Fruit fly (Drosophila melanogaster) whole organism, prepupa: Measurements from ENCODE around the gene CG31636.

ENCODE experiments used
- Blimp-1 ChIP-seq: fragments of 200-800 bp; sonication (Bioruptor generic); optimal IDR thresholded peaks from 3 replicates; lab custom pipeline; 2017; ENCODE audit warnings: missing biosample characterization, missing genetic modification characterization, mild to moderate bottlenecking, moderate library complexity, missing genetic modification reagents
- CG10631 ChIP-seq: fragments of 200-800 bp; sonication (Bioruptor generic); optimal IDR thresholded peaks from 2 replicates; lab custom pipeline; 2016; ENCODE audit warnings: missing biosample characterization, missing genetic modification characterization
- CG10669 ChIP-seq: fragments of 200-800 bp; sonication (Bioruptor generic); optimal IDR thresholded peaks from 3 replicates; lab custom pipeline; 2018; ENCODE audit warnings: missing biosample characterization, mild to moderate bottlenecking, missing genetic modification characterization, moderate library complexity
- CG11762 ChIP-seq: fragments of 200-800 bp; sonication (Bioruptor generic); optimal IDR thresholded peaks from 3 replicates; lab custom pipeline; 2016; ENCODE audit warnings: missing biosample characterization, missing genetic modification characterization; ENCODE audit not compliant: insufficient read depth
- CG11902 ChIP-seq: fragments of 200-800 bp; sonication (Bioruptor generic); optimal IDR thresholded peaks from 3 replicates; lab custom pipeline; 2016; ENCODE audit warnings: missing biosample characterization, missing genetic modification characterization
- CG1621 ChIP-seq: fragments of 200-800 bp; sonication (Bioruptor generic); optimal IDR thresholded peaks from 3 replicates; lab custom pipeline; 2018; ENCODE audit warnings: missing biosample characterization, mild to moderate bottlenecking, missing genetic modification characterization
- CG16779 ChIP-seq: fragments of 200-800 bp; sonication (Bioruptor generic); optimal IDR thresholded peaks from 3 replicates; lab custom pipeline; 2017; ENCODE audit warnings: missing biosample characterization, mild to moderate bottlenecking, missing genetic modification characterization
- CG3032 ChIP-seq: fragments of 200-800 bp; optimal IDR thresholded peaks from 2 replicates; lab custom pipeline; 2019; ENCODE audit warnings: missing biosample characterization, mild to moderate bottlenecking, missing genetic modification characterization, moderate library complexity
- CG31627 ChIP-seq: fragments of 200-800 bp; sonication (Bioruptor generic); optimal IDR thresholded peaks from 3 replicates; lab custom pipeline; 2016; ENCODE audit warnings: missing biosample characterization, missing genetic modification characterization
- CG32006 ChIP-seq: fragments of 200-800 bp; sonication (Bioruptor generic); optimal IDR thresholded peaks from 3 replicates; lab custom pipeline; 2017; ENCODE audit warnings: missing biosample characterization, mild to moderate bottlenecking, missing genetic modification characterization
- CG34406 ChIP-seq: fragments of 200-800 bp; sonication (Bioruptor generic); optimal IDR thresholded peaks from 3 replicates; lab custom pipeline; 2016; ENCODE audit warnings: missing biosample characterization, missing genetic modification characterization
- CG3919 ChIP-seq: fragments of 200-800 bp; sonication (Bioruptor generic); optimal IDR thresholded peaks from 3 replicates; lab custom pipeline; 2016; ENCODE audit warnings: missing biosample characterization, missing genetic modification characterization
- CG4318 ChIP-seq: fragments of 200-800 bp; sonication (Bioruptor generic); optimal IDR thresholded peaks from 3 replicates; lab custom pipeline; 2017; ENCODE audit warnings: missing biosample characterization, mild to moderate bottlenecking, missing genetic modification characterization
- CG6163 ChIP-seq: fragments of 200-800 bp; sonication (Bioruptor generic); IDR thresholded peaks from 3 replicates; pipeline ENCODE4 v1.3.6; 2022; ENCODE audit warnings: missing biosample characterization, missing genetic modification characterization
- CG6276 ChIP-seq: fragments of 200-800 bp; sonication (Bioruptor generic); optimal IDR thresholded peaks from 2 replicates; lab custom pipeline; 2017; ENCODE audit warnings: missing biosample characterization, mild to moderate bottlenecking, missing genetic modification characterization
- CG6808 ChIP-seq: fragments of 200-800 bp; sonication (Bioruptor generic); optimal IDR thresholded peaks from 3 replicates; lab custom pipeline; 2017; ENCODE audit warnings: missing biosample characterization, missing genetic modification characterization, mild to moderate bottlenecking, moderate library complexity, missing genetic modification reagents
- CG6854 ChIP-seq: fragments of 200-800 bp; sonication (Bioruptor generic); optimal IDR thresholded peaks from 2 replicates; lab custom pipeline; 2017; ENCODE audit warnings: missing biosample characterization, mild to moderate bottlenecking, missing genetic modification characterization
- CG8119 ChIP-seq: fragments of 200-800 bp; sonication (Bioruptor generic); IDR thresholded peaks from 3 replicates; pipeline ENCODE4 v1.3.6; 2022; ENCODE audit warnings: missing biosample characterization, missing genetic modification characterization
- CG8632 ChIP-seq: fragments of 200-800 bp; sonication (Bioruptor generic); optimal IDR thresholded peaks from 3 replicates; lab custom pipeline; 2016; ENCODE audit warnings: missing biosample characterization, missing genetic modification characterization
- CG9139 ChIP-seq: fragments of 200-800 bp; sonication (Bioruptor generic); optimal IDR thresholded peaks from 3 replicates; lab custom pipeline; 2017; ENCODE audit warnings: missing biosample characterization, mild to moderate bottlenecking, missing genetic modification characterization
- Eip75B ChIP-seq: fragments of 200-800 bp; sonication (Bioruptor generic); optimal IDR thresholded peaks from 3 replicates; lab custom pipeline; 2016; ENCODE audit warnings: missing biosample characterization, missing genetic modification characterization
- Eip78C ChIP-seq: fragments of 200-800 bp; sonication (Bioruptor generic); peaks from one replicate; lab custom pipeline; 2016; ENCODE audit warnings: missing biosample characterization, missing genetic modification characterization
- Eip93F ChIP-seq: fragments of 200-800 bp; sonication (Bioruptor generic); optimal IDR thresholded peaks from 2 replicates; lab custom pipeline; 2016; ENCODE audit warnings: missing biosample characterization, mild to moderate bottlenecking, missing genetic modification characterization
- Ets21C ChIP-seq: fragments of 200-800 bp; sonication (Bioruptor generic); optimal IDR thresholded peaks from 3 replicates; lab custom pipeline; 2016; ENCODE audit warnings: missing biosample characterization, missing genetic modification characterization
- Gug ChIP-seq: fragments of 200-800 bp; sonication (Bioruptor generic); IDR thresholded peaks from 2 replicates; pipeline ENCODE4 v1.3.6; 2022; ENCODE audit warnings: missing biosample characterization, missing genetic modification characterization
- Hr38 ChIP-seq: sonication (Bioruptor generic); optimal IDR thresholded peaks from 2 replicates; lab custom pipeline; 2016; ENCODE audit warnings: missing biosample characterization, missing genetic modification characterization
- Lpt ChIP-seq: fragments of 200-800 bp; sonication (Bioruptor generic); optimal IDR thresholded peaks from 3 replicates; lab custom pipeline; 2016; ENCODE audit warnings: missing biosample characterization, missing genetic modification characterization
- OdsH ChIP-seq: fragments of 200-800 bp; sonication (Bioruptor generic); optimal IDR thresholded peaks from 3 replicates; lab custom pipeline; 2016; ENCODE audit warnings: missing biosample characterization, missing genetic modification characterization
- Smox ChIP-seq: fragments of 200-800 bp; sonication (Bioruptor generic); optimal IDR thresholded peaks from 3 replicates; lab custom pipeline; 2016; ENCODE audit warnings: missing biosample characterization, missing genetic modification characterization
- Sox14 ChIP-seq: fragments of 200-800 bp; sonication (Bioruptor generic); optimal IDR thresholded peaks from 3 replicates; lab custom pipeline; 2016; ENCODE audit warnings: missing biosample characterization, missing genetic modification characterization
- Sox15 ChIP-seq: fragments of 200-800 bp; sonication (Bioruptor generic); optimal IDR thresholded peaks from 3 replicates; lab custom pipeline; 2016; ENCODE audit warnings: missing biosample characterization, missing genetic modification characterization
- acj6 ChIP-seq: fragments of 200-800 bp; sonication (Bioruptor generic); optimal IDR thresholded peaks from 3 replicates; lab custom pipeline; 2016; ENCODE audit warnings: missing biosample characterization, missing genetic modification characterization
- dac ChIP-seq: fragments of 200-800 bp; sonication (Bioruptor generic); optimal IDR thresholded peaks from 2 replicates; lab custom pipeline; 2017; ENCODE audit warnings: missing biosample characterization, mild to moderate bottlenecking, missing genetic modification characterization
- dsx ChIP-seq: fragments of 200-800 bp; optimal IDR thresholded peaks from 3 replicates; lab custom pipeline; 2019; ENCODE audit warnings: missing biosample characterization, mild to moderate bottlenecking, missing genetic modification characterization, moderate library complexity; ENCODE audit not compliant: poor library complexity, severe bottlenecking
- eg ChIP-seq: fragments of 200-800 bp; sonication (Bioruptor generic); IDR thresholded peaks from 3 replicates; pipeline ENCODE4 v1.3.6; 2022; ENCODE audit warnings: missing biosample characterization, missing genetic modification characterization
- esn ChIP-seq: fragments of 200-800 bp; sonication (Bioruptor generic); optimal IDR thresholded peaks from 2 replicates; lab custom pipeline; 2016; ENCODE audit warnings: missing biosample characterization, mild to moderate bottlenecking, missing genetic modification characterization, moderate library complexity
- fd59A ChIP-seq: fragments of 200-800 bp; sonication (Bioruptor generic); optimal IDR thresholded peaks from 2 replicates; lab custom pipeline; 2017; ENCODE audit warnings: missing biosample characterization, mild to moderate bottlenecking, missing genetic modification characterization, missing genetic modification reagents
- fd85E ChIP-seq: fragments of 200-800 bp; sonication (Bioruptor generic); optimal IDR thresholded peaks from 3 replicates; lab custom pipeline; 2016; ENCODE audit warnings: missing biosample characterization, missing genetic modification characterization
- fkh ChIP-seq: fragments of 200-800 bp; sonication (Bioruptor generic); optimal IDR thresholded peaks from 3 replicates; lab custom pipeline; 2017; ENCODE audit warnings: missing biosample characterization, mild to moderate bottlenecking, missing genetic modification characterization, moderate library complexity
- lz ChIP-seq: fragments of 200-800 bp; sonication (Bioruptor generic); optimal IDR thresholded peaks from 3 replicates; lab custom pipeline; 2016; ENCODE audit warnings: missing biosample characterization, missing genetic modification characterization
- pdm3 ChIP-seq: fragments of 200-800 bp; sonication (Bioruptor generic); optimal IDR thresholded peaks from 3 replicates; lab custom pipeline; 2016; ENCODE audit warnings: missing biosample characterization, missing genetic modification characterization
- spab ChIP-seq: fragments of 200-800 bp; sonication (Bioruptor generic); optimal IDR thresholded peaks from 2 replicates; lab custom pipeline; 2017; ENCODE audit warnings: missing biosample characterization, mild to moderate bottlenecking, missing genetic modification characterization, missing genetic modification reagents
- ss ChIP-seq, 2 experiments: fragments of 200-800 bp; sonication (Bioruptor generic); optimal IDR thresholded peaks; 2 replicates in 1 of 2; 3 replicates in 1 of 2; lab custom pipeline; 2017 to 2018; ENCODE audit warnings: mild to moderate bottlenecking in 2 of 2, missing biosample characterization in 2 of 2, missing genetic modification characterization in 2 of 2, moderate library complexity in 1 of 2
- svp ChIP-seq: fragments of 200-800 bp; sonication (Bioruptor generic); peaks from one replicate; lab custom pipeline; 2016; ENCODE audit warnings: missing biosample characterization, missing genetic modification characterization
- topi ChIP-seq: fragments of 200-800 bp; sonication (Bioruptor generic); optimal IDR thresholded peaks from 3 replicates; lab custom pipeline; 2016; ENCODE audit warnings: missing biosample characterization, missing genetic modification characterization
- vri ChIP-seq: fragments of 200-800 bp; sonication (Bioruptor generic); optimal IDR thresholded peaks from 3 replicates; lab custom pipeline; 2016; ENCODE audit warnings: missing biosample characterization, mild to moderate bottlenecking, missing genetic modification characterization

Gene CG31636

DNA sequence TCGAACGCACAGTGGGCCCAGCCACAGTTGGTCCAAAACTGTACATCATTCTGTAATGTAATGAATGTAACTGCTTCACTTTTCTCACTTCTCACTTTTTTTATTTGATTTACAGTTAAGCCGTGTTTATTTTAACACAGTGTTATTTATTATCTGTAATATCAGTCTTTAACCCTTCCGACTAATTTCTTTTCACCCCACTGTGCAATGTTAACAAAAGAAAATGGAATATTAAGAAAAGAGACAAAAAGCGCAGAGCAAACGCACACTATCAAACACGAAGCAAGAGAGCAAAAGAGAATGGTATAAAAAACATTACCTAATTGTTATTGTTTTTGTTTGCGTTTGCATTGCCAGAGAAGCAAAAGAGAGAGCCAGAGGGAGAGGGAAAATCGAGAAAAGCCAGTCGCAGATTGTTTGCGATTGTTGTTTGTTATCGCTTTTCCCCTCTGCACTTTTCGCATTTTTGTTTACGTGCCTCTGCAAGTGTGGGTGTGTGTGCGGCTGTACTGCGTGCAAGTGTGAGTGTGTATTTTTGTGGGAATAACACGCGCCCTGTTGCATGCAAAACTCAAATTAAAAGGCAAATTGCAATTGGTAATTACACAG lies 10.7 kb downstream of the CG31636 start (continued):
- TF ChIP-seq esn (GFP tag; lab: Kevin White, UChicago) (peak; percentile 97), spab (GFP tag; lab: Kevin White, UChicago) (peak; percentile 86), eg (peak; percentile 99), CG11902 (GFP tag; lab: Kevin White, UChicago) (peak; percentile 77), CG10669 (GFP tag; lab: Kevin White, UChicago) (peak; percentile 89), Ets21C (GFP tag; lab: Kevin White, UChicago) (peak; percentile 92), OdsH (GFP tag; lab: Kevin White, UChicago) (peak; percentile 96), CG4318 (peak; percentile 96), fd59A (peak; percentile 73), Gug (GFP tag; lab: Robert Waterston, UW) (peak; percentile 94), CG8632 (GFP tag; lab: Kevin White, UChicago) (peak; percentile 92), ss (GFP tag; optimal IDR thresholded peaks at IDR 0.05; lab: Kevin White, UChicago) (peak; percentile 60 to 86), topi (GFP tag; lab: Kevin White, UChicago) (peak; percentile 95), fd85E (GFP tag; lab: Kevin White, UChicago) (peak; percentile 93), dac (GFP tag; lab: Kevin White, UChicago) (peak; percentile 97), CG10631 (peak; percentile 91), Sox15 (GFP tag; lab: Kevin White, UChicago) (peak; percentile 86)

DNA sequence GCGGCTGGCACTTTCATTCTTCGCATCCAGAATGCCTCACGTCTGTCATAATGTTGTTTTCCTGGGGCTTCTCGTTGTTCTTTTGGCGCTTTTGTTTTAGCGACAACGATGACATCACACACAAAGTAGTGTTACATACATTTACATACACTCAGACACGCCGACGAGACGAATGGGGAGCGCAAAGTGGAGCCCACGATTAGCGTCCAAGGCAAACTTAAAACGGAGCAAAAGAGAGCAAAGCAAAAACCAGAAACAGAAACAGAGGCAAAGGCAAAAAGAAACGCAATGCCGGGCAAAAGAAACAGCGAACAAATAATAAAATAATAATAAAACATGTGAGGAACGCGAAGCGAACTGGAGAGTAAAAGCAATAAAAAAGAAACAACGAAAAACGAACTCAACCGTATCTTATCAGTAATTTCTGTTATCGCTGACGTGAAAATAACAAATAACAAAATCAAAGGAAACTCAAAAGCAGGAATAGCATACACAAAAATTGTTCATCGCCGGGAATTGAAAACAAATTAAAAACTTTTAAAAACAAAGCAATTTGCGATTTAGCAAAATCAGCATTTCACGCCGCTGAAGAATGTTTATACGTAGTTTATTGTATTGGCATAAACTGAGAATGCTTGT lies 13.4 kb downstream of the CG31636 start:
- TF ChIP-seq CG6854 (GFP tag; lab: Kevin White, UChicago) (no peak), CG10631 (no peak), CG3919 (GFP tag; lab: Kevin White, UChicago) (no peak), fkh (peak; percentile 43), topi (GFP tag; lab: Kevin White, UChicago) (no peak), fd85E (GFP tag; lab: Kevin White, UChicago) (no peak), dsx (peak; percentile 72), fd59A (no peak), CG32006 (GFP tag; lab: Kevin White, UChicago) (no peak), CG6276 (GFP tag; lab: Kevin White, UChicago) (peak; percentile 34), Gug (GFP tag; lab: Robert Waterston, UW) (no peak), eg (no peak), Sox15 (GFP tag; lab: Kevin White, UChicago) (no peak), acj6 (GFP tag; lab: Kevin White, UChicago) (no peak), ss (GFP tag; optimal IDR thresholded peaks at IDR 0.05; lab: Kevin White, UChicago) (peak in 1 of 2 experiments; percentile 52), lz (no peak), spab (GFP tag; lab: Kevin White, UChicago) (no peak), CG11902 (GFP tag; lab: Kevin White, UChicago) (no peak), CG16779 (peak; percentile 45), vri (peak; percentile 72), svp (peak; percentile 71), Lpt (GFP tag; lab: Kevin White, UChicago) (no peak), Eip93F (GFP tag; lab: Kevin White, UChicago) (peak; percentile 44), CG9139 (GFP tag; lab: Kevin White, UChicago) (no peak), CG11762 (GFP tag; lab: Kevin White, UChicago) (no peak), Eip75B (GFP tag; lab: Kevin White, UChicago) (no peak), CG10669 (GFP tag; lab: Kevin White, UChicago) (no peak), Blimp-1 (no peak), CG8119 (GFP tag; lab: Robert Waterston, UW) (0 out of 3 replicates have a peak, but pooled peaks have one; percentile 26), CG3032 (tag; lab: Kevin White, UChicago) (no peak), CG6163 (peak; percentile 86; the same call in 2 of the 3 replicates), Sox14 (GFP tag; lab: Kevin White, UChicago) (no peak), Hr38 (GFP tag; lab: Kevin White, UChicago) (no peak), Smox (no peak), CG31627 (no peak), Eip78C (peak; percentile 75), pdm3 (GFP tag; lab: Kevin White, UChicago) (no peak), CG34406 (GFP tag; lab: Kevin White, UChicago) (no peak), dac (GFP tag; lab: Kevin White, UChicago) (no peak), CG1621 (tag; lab: Kevin White, UChicago) (no peak), CG6808 (no peak)
